Fruit fly (Drosophila melanogaster): ENCODE results near the gene sinah.

Gene sinah

dm6 chr3L:16871630-16872029, 12.8 kb downstream of the sinah start (continued):
- no peak for TF ChIP-seq hkb (optimal IDR thresholded peaks at IDR 0.05)
- TF ChIP-seq hkb (GFP tag; IDR thresholded peaks at IDR 0.05): no peak
- peak; percentile 38 for TF ChIP-seq CG2120 (GFP tag; optimal IDR thresholded peaks at IDR 0.05)
- no peak for TF ChIP-seq B-H1 (GFP tag; IDR thresholded peaks at IDR 0.05)
- TF ChIP-seq CrebB (tag; optimal IDR thresholded peaks at IDR 0.05): no peak
- TF ChIP-seq CG2202 (tag; optimal IDR thresholded peaks at IDR 0.05): no peak
- TF ChIP-seq CG11085 (GFP tag; IDR thresholded peaks at IDR 0.05): no peak
- TF ChIP-seq MESR4 (GFP tag; optimal IDR thresholded peaks at IDR 0.05): no peak
- no peak for TF ChIP-seq CG12299 (tag; optimal IDR thresholded peaks at IDR 0.05)
- TF ChIP-seq chinmo (GFP tag; IDR thresholded peaks at IDR 0.05; ENCODE audit: partially characterized antibody): 0 out of 4 replicates have a peak, but pooled peaks have one; percentile 46
- no peak for TF ChIP-seq stwl (tag; optimal IDR thresholded peaks at IDR 0.05)
- no peak for TF ChIP-seq CG5180 (GFP tag; optimal IDR thresholded peaks at IDR 0.05)
- no peak for TF ChIP-seq lmd (GFP tag; IDR thresholded peaks at IDR 0.05)
- TF ChIP-seq CG5245 (GFP tag; optimal IDR thresholded peaks at IDR 0.05): no peak
- TF ChIP-seq shn (GFP tag; optimal IDR thresholded peaks at IDR 0.05): no peak
- TF ChIP-seq tap (tag; optimal IDR thresholded peaks at IDR 0.05): no peak
- no peak for TF ChIP-seq CG12236 (GFP tag; optimal IDR thresholded peaks at IDR 0.05)
- TF ChIP-seq slbo (GFP tag; IDR thresholded peaks at IDR 0.05): peak; percentile 22; the same call in 1 of the 2 replicates
- TF ChIP-seq nmo (GFP tag; optimal IDR thresholded peaks at IDR 0.05): no peak
- TF ChIP-seq zf30C (GFP tag; optimal IDR thresholded peaks at IDR 0.05): no peak
- no peak for TF ChIP-seq CoRest (tag; optimal IDR thresholded peaks at IDR 0.05)
- no peak for TF ChIP-seq trem (tag; optimal IDR thresholded peaks at IDR 0.05)
- TF ChIP-seq CG14860 (GFP tag; IDR thresholded peaks at IDR 0.05; ENCODE audit: partially characterized antibody): no peak
- TF ChIP-seq Hr39 (optimal IDR thresholded peaks at IDR 0.05): no peak
- no peak for TF ChIP-seq gsb-n (tag; optimal IDR thresholded peaks at IDR 0.05)
- peak; percentile 53 for TF ChIP-seq Med (GFP tag)
- TF ChIP-seq ttk (GFP tag; IDR thresholded peaks at IDR 0.05): no peak
- no peak for TF ChIP-seq CG17361 (GFP tag; IDR thresholded peaks at IDR 0.05)
- TF ChIP-seq ewg (GFP tag; optimal IDR thresholded peaks at IDR 0.05): no peak
- TF ChIP-seq Dip3 (GFP tag; optimal IDR thresholded peaks at IDR 0.05): no peak
- no peak for TF ChIP-seq insv (GFP tag; optimal IDR thresholded peaks at IDR 0.05)
- no peak for TF ChIP-seq salm (tag; optimal IDR thresholded peaks at IDR 0.05)
- TF ChIP-seq CG6765 (GFP tag; optimal IDR thresholded peaks at IDR 0.05): no peak
- TF ChIP-seq jing (GFP tag; optimal IDR thresholded peaks at IDR 0.05): no peak
- TF ChIP-seq oc (tag; optimal IDR thresholded peaks at IDR 0.05): peak; percentile 34
- no peak for TF ChIP-seq MTF-1 (GFP tag; optimal IDR thresholded peaks at IDR 0.05; ENCODE audit: borderline replicate concordance)
- TF ChIP-seq CG30020 (tag; optimal IDR thresholded peaks at IDR 0.05): no peak

- TF ChIP-seq Atf3 (GFP tag; optimal IDR thresholded peaks at IDR 0.05) (peak; percentile 38), CG12391 (tag; optimal IDR thresholded peaks at IDR 0.05) (peak; percentile 76), CG8290 (GFP tag; optimal IDR thresholded peaks at IDR 0.05) (no peak), CG8290 (tag; optimal IDR thresholded peaks at IDR 0.05) (peak in 1 of 2 experiments; percentile 70), nmo (GFP tag; optimal IDR thresholded peaks at IDR 0.05) (peak; percentile 77), CG7928 (GFP tag; optimal IDR thresholded peaks at IDR 0.05) (peak; percentile 28), Hand (GFP tag; optimal IDR thresholded peaks at IDR 0.05) (peak; percentile 40), CG16863 (GFP tag; optimal IDR thresholded peaks at IDR 0.05) (peak; percentile 58), Trl (optimal IDR thresholded peaks at IDR 0.05) (no peak), Trl (GFP tag; optimal IDR thresholded peaks at IDR 0.05) (peak; percentile 53), CG31365 (tag; optimal IDR thresholded peaks at IDR 0.05) (peak; percentile 2), CG6813 (GFP tag; optimal IDR thresholded peaks at IDR 0.05) (peak; percentile 47), CG4282 (GFP tag; optimal IDR thresholded peaks at IDR 0.05) (no peak), CG3407 (GFP tag; optimal IDR thresholded peaks at IDR 0.05) (peak; percentile 60), pita (GFP tag; optimal IDR thresholded peaks at IDR 0.05) (no peak), CG1529 (GFP tag; optimal IDR thresholded peaks at IDR 0.05) (peak; percentile 62), seq (GFP tag; IDR thresholded peaks at IDR 0.05) (peak; percentile 54; the same call in 1 of the 2 replicates), CG1647 (GFP tag; optimal IDR thresholded peaks at IDR 0.05) (no peak)
Observed at dm6 chr3L:16872487-16872955, 13.6 kb downstream of the sinah start.
